Worm (Caenorhabditis elegans) whole organism, L4 larva: ENCODE results near the gene tbx-2.

Source experiments
- aha-1 ChIP-seq: fragments of 150-350 bp; peaks from one replicate; lab custom pipeline; 2014; ENCODE audit warnings: missing biosample characterization, missing genetic modification characterization
- ceh-32 ChIP-seq: sonication (generic microtip); optimal IDR thresholded peaks from 2 replicates; lab custom pipeline; 2016; ENCODE audit warnings: mild to moderate bottlenecking, missing genetic modification characterization, missing compliant biosample characterization; ENCODE audit not compliant: poor library complexity
- lin-13 ChIP-seq: fragments of 150-350 bp; optimal IDR thresholded peaks from 2 replicates; lab custom pipeline; 2014; ENCODE audit warnings: missing biosample characterization, missing genetic modification reagents, missing genetic modification characterization
- mxl-3 ChIP-seq: fragments of 200-800 bp; sonication (Bioruptor generic); optimal IDR thresholded peaks from 2 replicates; lab custom pipeline; 2018; ENCODE audit warnings: mild to moderate bottlenecking, missing genetic modification characterization, missing compliant biosample characterization
- pha-4 ChIP-seq, 2 experiments: fragments of 150-350 bp in 1 of 2; fragments of 200-800 bp in 1 of 2; sonication (Bioruptor generic) in 1 of 2; IDR thresholded peaks in 1 of 2; optimal IDR thresholded peaks in 1 of 2; 2 replicates each; pipeline versions ENCODE4 v1.3.6 to Lab custom; 2014 to 2022; ENCODE audit warnings: missing genetic modification characterization in 2 of 2, missing genetic modification reagents in 2 of 2, missing biosample characterization in 1 of 2, missing compliant biosample characterization in 1 of 2
- unc-130 ChIP-seq: sonication (generic microtip); optimal IDR thresholded peaks from 2 replicates; lab custom pipeline; 2016; ENCODE audit warnings: missing genetic modification reagents, missing genetic modification characterization, missing compliant biosample characterization

- TF ChIP-seq pha-4 (GFP tag; IDR thresholded peaks at IDR 0.05; lab: Robert Waterston, UW) (no peak), pha-4 (tag; optimal IDR thresholded peaks at IDR 0.05; lab: Kevin White, UChicago) (no peak), lin-13 (GFP tag; lab: Kevin White, UChicago) (no peak), ceh-32 (no peak), aha-1 (tag; lab: Kevin White, UChicago) (no peak), mxl-3 (no peak), unc-130 (GFP tag; lab: Kevin White, UChicago) (no peak)
Observed at ce11 chrIII:5147445-5147844, 11.3 kb upstream of the tbx-2 start.
